Fruit fly (Drosophila melanogaster) Kc167 (cell line): ENCODE results near the gene Wdr24.
A peak's percentile ranks its signal among the peaks of the same experiment; 100 is the strongest.

ENCODE experiments used
- Myc ChIP-seq: fragments of >200 bp; optimal IDR thresholded peaks from 2 replicates; lab custom pipeline; 2017; ENCODE audit warnings: missing external identifiers
- Sin3A ChIP-seq: fragments of >200 bp; optimal IDR thresholded peaks from 2 replicates; lab custom pipeline; 2018; ENCODE audit warnings: missing external identifiers
- h ChIP-seq: fragments of >200 bp; optimal IDR thresholded peaks from 3 replicates; lab custom pipeline; 2018; ENCODE audit warnings: missing external identifiers
- insv ChIP-seq: fragments of >200 bp; optimal IDR thresholded peaks from 3 replicates; lab custom pipeline; 2018; ENCODE audit warnings: missing external identifiers
- psq ChIP-seq: fragments of >200 bp; optimal IDR thresholded peaks from 2 replicates; lab custom pipeline; 2017; ENCODE audit warnings: missing external identifiers
- ttk ChIP-seq: sonication (Bioruptor generic); optimal IDR thresholded peaks from 2 replicates; lab custom pipeline; 2017; ENCODE audit warnings: missing external identifiers

Wdr24 gene

DNA sequence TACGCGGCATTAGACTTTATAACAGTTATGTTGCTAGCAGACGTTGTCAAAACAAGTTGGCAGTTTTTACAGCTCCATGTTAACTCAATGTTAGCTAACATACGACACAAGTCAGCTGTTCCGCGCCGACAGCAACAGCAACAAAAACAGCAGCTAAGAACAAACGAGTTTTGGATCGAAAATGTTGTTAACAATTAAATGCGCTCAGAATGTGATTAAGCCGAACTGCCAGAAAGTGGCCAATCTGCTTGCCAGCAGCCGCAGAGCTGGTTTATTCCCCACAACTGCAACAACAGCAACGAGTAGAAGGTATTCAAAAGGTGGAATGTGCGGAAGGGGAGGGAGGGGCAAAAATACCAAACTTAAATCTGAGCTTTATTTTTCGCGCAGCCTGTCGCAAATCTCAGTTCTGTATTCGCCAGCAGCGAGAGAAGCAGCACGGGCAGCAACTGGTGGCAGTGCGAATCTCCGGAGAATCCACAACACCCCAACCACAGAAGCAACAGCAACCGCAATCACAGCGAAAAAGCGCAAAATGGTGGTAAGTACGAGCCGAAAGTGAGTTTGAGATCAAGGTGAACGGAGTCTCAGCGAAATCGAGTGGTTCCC, 21.7 kb downstream of the Wdr24 start, which contains the start of gene Pcd:
Gene Pcd, plus strand, starts transcription at position 116 of the 609 bp plus-strand sequence.
- TF ChIP-seq Myc (lab: Kevin White, UChicago) (no peak), h (lab: Kevin White, UChicago) (no peak), insv (lab: Kevin White, UChicago) (no peak), ttk (no peak), Sin3A (lab: Kevin White, UChicago) (no peak), psq (lab: Kevin White, UChicago) (no peak)

- TF ChIP-seq h (lab: Kevin White, UChicago) = no peak
- TF ChIP-seq psq (lab: Kevin White, UChicago) = no peak
- no peak for TF ChIP-seq Sin3A (lab: Kevin White, UChicago)
Observed at dm6 chr3R:29722238-29722637, 22.7 kb downstream of the Wdr24 start, which contains the start of gene CG34296. Gene CG34296 (plus strand): TSS chr3R:29722538.

DNA sequence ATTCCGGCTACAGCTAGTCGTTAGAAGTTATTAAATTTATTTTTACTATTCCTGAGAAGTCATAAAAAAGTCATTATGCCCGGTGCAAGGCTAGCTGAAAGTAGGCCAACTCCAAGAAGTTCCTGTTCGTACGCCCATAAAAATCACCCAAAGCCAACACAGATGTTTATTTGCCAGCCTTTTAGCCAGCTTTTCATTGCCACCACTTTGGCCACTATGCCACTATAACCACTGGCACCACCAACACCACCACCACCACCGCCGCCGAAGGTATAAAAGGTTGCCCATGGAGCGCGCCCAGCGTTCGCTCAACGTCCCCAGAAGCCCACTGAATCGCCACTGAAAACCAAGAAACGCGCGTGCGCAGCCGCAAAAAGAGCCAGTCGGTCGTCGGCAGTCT, 26.5 kb downstream of the Wdr24 start, which contains the start of gene CG15506:
Gene CG15506, plus strand, starts transcription at position 301 of the 400 bp plus-strand sequence.
- TF ChIP-seq Sin3A (lab: Kevin White, UChicago) = no peak
- TF ChIP-seq psq (lab: Kevin White, UChicago) = no peak
- TF ChIP-seq Myc (lab: Kevin White, UChicago) = no peak
- no peak for TF ChIP-seq insv (lab: Kevin White, UChicago)
- no peak for TF ChIP-seq h (lab: Kevin White, UChicago)
- no peak for TF ChIP-seq ttk

dm6 chr3R:29717519-29717918, 27.4 kb downstream of the Wdr24 start:
- no peak for TF ChIP-seq h (lab: Kevin White, UChicago)
- no peak for TF ChIP-seq insv (lab: Kevin White, UChicago)
- no peak for TF ChIP-seq psq (lab: Kevin White, UChicago)
- TF ChIP-seq ttk = no peak
- no peak for TF ChIP-seq Myc (lab: Kevin White, UChicago)

dm6 chr3R:29716782-29717317, 28.0 kb downstream of the Wdr24 start, which contains the start of gene Obp99b:
Gene Obp99b (minus strand): TSS chr3R:29716896.
- TF ChIP-seq insv (lab: Kevin White, UChicago) = no peak
- TF ChIP-seq h (lab: Kevin White, UChicago) = peak; percentile 99

DNA sequence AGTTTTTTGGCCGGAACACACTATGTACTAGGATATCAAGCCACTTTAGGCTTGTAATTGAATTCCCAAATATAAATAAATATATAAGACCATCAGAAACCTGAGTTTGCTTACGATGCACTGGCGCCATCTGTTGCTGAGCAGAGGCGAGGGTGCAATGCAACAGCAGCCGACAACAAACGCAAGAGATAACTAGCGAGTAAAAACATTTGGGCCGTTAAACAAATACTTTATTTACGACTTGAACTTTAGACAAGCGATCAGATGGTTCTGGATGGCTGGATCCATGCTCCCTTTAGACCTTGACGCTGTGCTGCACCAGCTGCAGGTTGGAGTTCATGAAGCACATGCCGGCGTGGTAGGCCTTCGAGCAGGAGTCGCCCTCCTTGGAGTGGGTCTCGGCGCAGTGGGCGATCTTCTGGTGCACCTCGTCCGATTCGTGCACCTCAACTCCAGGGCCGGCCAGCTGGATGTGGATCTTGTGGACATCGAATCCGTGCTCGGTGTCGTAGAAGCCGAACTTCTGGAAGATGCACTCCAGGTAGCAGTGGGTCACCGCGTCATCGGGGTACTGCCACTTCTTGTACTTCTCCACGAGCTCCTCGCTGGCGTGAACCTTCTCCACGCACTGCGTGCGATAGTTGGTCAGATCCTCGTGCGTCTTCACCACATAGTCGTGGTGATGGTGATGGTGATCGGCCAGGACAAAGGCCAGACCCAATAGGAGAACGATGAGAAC, 28.7 kb downstream of the Wdr24 start:
- no peak for TF ChIP-seq Sin3A (lab: Kevin White, UChicago)

- TF ChIP-seq insv (lab: Kevin White, UChicago) (no peak), psq (lab: Kevin White, UChicago) (no peak), h (lab: Kevin White, UChicago) (no peak), ttk (no peak), Myc (lab: Kevin White, UChicago) (no peak), Sin3A (lab: Kevin White, UChicago) (no peak)
Observed at dm6 chr3R:29715277-29715676, 29.6 kb downstream of the Wdr24 start, which contains the start of gene Dup99B. Gene Dup99B (minus strand): TSS chr3R:29715377.

dm6 chr3R:29714314-29714713, 30.6 kb downstream of the Wdr24 start, which contains the start of gene Obp99d:
Gene Obp99d (plus strand): TSS chr3R:29714505.
- TF ChIP-seq ttk (no peak), Myc (lab: Kevin White, UChicago) (no peak), insv (lab: Kevin White, UChicago) (no peak), psq (lab: Kevin White, UChicago) (no peak), h (lab: Kevin White, UChicago) (no peak), Sin3A (lab: Kevin White, UChicago) (no peak)

DNA sequence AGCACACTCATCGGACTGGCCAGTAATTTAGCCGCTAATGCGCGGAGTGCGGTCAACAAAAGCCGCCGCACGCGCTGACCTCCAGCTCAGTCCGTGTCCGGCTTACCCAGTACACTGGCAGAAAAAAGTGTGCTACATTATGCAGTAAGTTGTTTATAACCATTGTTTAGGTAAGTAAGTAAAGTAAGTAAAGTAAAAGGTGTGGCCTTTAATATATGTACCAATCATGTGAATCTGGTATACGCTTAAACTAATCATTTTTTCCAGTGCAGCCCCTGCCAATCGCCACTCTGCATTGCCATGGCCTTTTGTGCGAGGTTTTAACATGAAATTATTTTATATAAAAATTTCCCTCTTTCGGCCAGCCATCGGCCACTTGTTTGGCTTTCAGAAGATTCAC, 33.5 kb downstream of the Wdr24 start:
- TF ChIP-seq Sin3A (lab: Kevin White, UChicago) (no peak), h (lab: Kevin White, UChicago) (no peak), Myc (lab: Kevin White, UChicago) (no peak), ttk (no peak), psq (lab: Kevin White, UChicago) (no peak), insv (lab: Kevin White, UChicago) (no peak)

- TF ChIP-seq ttk (no peak), h (lab: Kevin White, UChicago) (no peak), psq (lab: Kevin White, UChicago) (no peak), Sin3A (lab: Kevin White, UChicago) (no peak), Myc (lab: Kevin White, UChicago) (no peak), insv (lab: Kevin White, UChicago) (no peak)
Observed at dm6 chr3R:29708322-29708721, 36.6 kb downstream of the Wdr24 start.

DNA sequence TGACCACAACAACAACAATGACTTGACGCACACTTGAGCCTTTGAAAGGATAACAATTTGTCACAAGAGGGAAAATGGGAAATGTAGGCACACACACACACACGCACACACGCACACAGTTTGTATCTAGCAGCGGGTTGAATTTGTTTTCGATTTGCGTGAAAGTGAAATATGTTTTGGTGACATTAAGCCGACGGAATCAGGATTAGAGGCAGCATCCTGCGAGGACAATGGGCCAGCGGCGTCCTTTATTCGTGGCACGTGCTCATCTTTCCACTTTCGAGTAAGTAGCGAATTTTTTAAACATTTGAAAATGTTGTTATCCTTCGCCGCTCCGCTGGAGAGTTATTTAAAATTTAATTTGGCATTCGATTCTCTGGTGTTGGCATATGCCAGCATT, 37.6 kb downstream of the Wdr24 start:
- TF ChIP-seq Myc (lab: Kevin White, UChicago) (no peak), h (lab: Kevin White, UChicago) (no peak), Sin3A (lab: Kevin White, UChicago) (no peak), ttk (no peak), psq (lab: Kevin White, UChicago) (no peak), insv (lab: Kevin White, UChicago) (no peak)

DNA sequence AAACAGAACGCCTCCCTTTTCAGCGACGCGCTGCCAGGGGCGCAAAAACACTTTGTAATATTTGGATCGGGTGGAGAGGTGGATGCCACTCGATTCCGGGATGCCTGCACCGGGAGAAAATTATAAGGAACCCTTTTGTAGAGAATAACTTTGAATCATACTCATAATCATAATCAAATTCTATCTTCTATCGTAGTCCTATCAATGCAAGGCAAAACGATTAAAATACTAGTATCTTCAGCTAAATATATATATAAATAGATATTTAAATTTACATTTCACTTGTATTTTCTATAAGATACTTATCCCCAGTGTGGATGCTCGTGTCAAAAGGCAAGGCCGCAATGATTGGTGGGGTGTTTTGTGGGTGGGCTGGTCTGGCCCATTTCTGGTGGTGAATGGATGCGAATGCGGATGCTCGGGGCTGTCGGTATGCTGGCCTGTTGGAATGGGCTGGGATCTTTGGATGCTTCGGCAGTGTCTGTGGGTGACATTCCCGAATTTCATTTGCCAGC, 39.0 kb downstream of the Wdr24 start:
- TF ChIP-seq Sin3A (lab: Kevin White, UChicago) (no peak), psq (lab: Kevin White, UChicago) (no peak), ttk (no peak), insv (lab: Kevin White, UChicago) (no peak), Myc (lab: Kevin White, UChicago) (no peak)
